Fruit fly (Drosophila melanogaster) whole organism, wandering third instar larva: ENCODE measurements around the gene Scgbeta.
"Not testable (repeated sequence)": the region's sequence is repeated elsewhere in the genome, so short reads cannot be mapped to it uniquely, and the experiment has no call there.

ENCODE experiments used
- Dif ChIP-seq: fragments of 200-275, 200-300 bp; sonication (Bioruptor generic); optimal IDR thresholded peaks from 2 replicates; lab custom pipeline; 2018; ENCODE audit warnings: missing biosample characterization, missing genetic modification characterization; ENCODE audit not compliant: partially characterized antibody
- HLH106 ChIP-seq: fragments of 200-800 bp; optimal IDR thresholded peaks from 3 replicates; lab custom pipeline; 2019; ENCODE audit warnings: missing biosample characterization, mild to moderate bottlenecking, missing genetic modification characterization, moderate library complexity
- N ChIP-seq: fragments of >200 bp; optimal IDR thresholded peaks from 2 replicates; lab custom pipeline; 2018; ENCODE audit warnings: missing biosample characterization, missing external identifiers, missing genetic modification characterization
- OdsH ChIP-seq: fragments of 200-800 bp; sonication (Bioruptor generic); optimal IDR thresholded peaks from 2 replicates; lab custom pipeline; 2016; ENCODE audit warnings: missing biosample characterization, mild to moderate bottlenecking, missing genetic modification characterization
- Vsx2 ChIP-seq: fragments of 200-300, 225-300 bp; sonication (Bioruptor generic); optimal IDR thresholded peaks from 2 replicates; lab custom pipeline; 2018; ENCODE audit warnings: missing biosample characterization, missing genetic modification characterization; ENCODE audit not compliant: partially characterized antibody
- brk ChIP-seq: fragments of 200-800 bp; sonication (Bioruptor generic); optimal IDR thresholded peaks from 2 replicates; lab custom pipeline; 2016; ENCODE audit warnings: missing biosample characterization, mild to moderate bottlenecking, missing genetic modification characterization
- fru ChIP-seq: fragments of 200-800 bp; sonication (Bioruptor generic); optimal IDR thresholded peaks from 3 replicates; lab custom pipeline; 2016; ENCODE audit warnings: missing biosample characterization, mild to moderate bottlenecking, missing genetic modification characterization
- h ChIP-seq: fragments of 200-800 bp; sonication (Bioruptor generic); optimal IDR thresholded peaks from 3 replicates; lab custom pipeline; 2016; ENCODE audit warnings: missing biosample characterization, mild to moderate bottlenecking, missing genetic modification characterization
- psq ChIP-seq: fragments of 200-800 bp; sonication (Bioruptor generic); optimal IDR thresholded peaks from 3 replicates; lab custom pipeline; 2017; ENCODE audit warnings: missing biosample characterization, mild to moderate bottlenecking, missing genetic modification characterization, moderate library complexity
- tai ChIP-seq: sonication (Bioruptor generic); optimal IDR thresholded peaks from 2 replicates; lab custom pipeline; 2016; ENCODE audit warnings: missing biosample characterization, missing genetic modification characterization
- usp ChIP-seq: fragments of >200 bp; optimal IDR thresholded peaks from 2 replicates; lab custom pipeline; 2017; ENCODE audit warnings: missing biosample characterization, missing genetic modification characterization

- TF ChIP-seq usp; psq (GFP tag; lab: Kevin White, UChicago); N (GFP tag; lab: Kevin White, UChicago); h (GFP tag; lab: Kevin White, UChicago); tai; fru; Dif (GFP tag; lab: Kevin White, UChicago); Vsx2; OdsH (GFP tag; lab: Kevin White, UChicago); HLH106 (tag; lab: Kevin White, UChicago); brk (GFP tag; lab: Kevin White, UChicago): not testable (repeated sequence)
Observed at dm6 chr3R:12465198-12465597, 43.0 kb upstream of the Scgbeta start, which contains the start of gene CG5608.
